Fruit fly (Drosophila melanogaster): Measurements from ENCODE around the gene S1P.

S1P gene

DNA sequence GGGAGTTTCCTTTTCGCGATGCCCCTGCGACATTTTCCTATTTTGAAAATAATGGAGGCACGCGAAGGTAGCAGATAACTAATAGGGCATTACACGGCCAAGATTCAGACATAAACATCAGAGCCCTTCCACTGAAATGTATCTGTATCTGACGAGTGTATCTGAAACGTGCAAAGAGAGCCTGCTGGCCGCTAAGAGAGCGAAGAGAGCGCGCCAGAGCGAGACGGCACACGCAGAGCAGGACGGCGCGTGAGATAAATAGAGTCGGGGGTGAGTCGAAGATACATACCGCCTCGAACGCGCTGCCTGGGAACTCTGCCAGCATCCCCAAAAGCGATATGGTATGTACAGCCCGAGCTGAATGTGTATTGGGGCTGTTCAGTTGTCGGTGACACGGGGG, 32.5 kb downstream of the S1P start (continued):
- peak; percentile 58 for TF ChIP-seq Jarid2 (GFP tag; optimal IDR thresholded peaks at IDR 0.05)
- 0 out of 2 replicates have a peak, but pooled peaks have one; percentile 18 for TF ChIP-seq sob (GFP tag; IDR thresholded peaks at IDR 0.05)
- peak; percentile 63 for TF ChIP-seq HLHmδ (GFP tag; optimal IDR thresholded peaks at IDR 0.05)
- TF ChIP-seq CG10321 (GFP tag; IDR thresholded peaks at IDR 0.05), result peak; percentile 78
- TF ChIP-seq CG6254 (GFP tag; optimal IDR thresholded peaks at IDR 0.05), result peak; percentile 30
- TF ChIP-seq CG3163 (GFP tag; optimal IDR thresholded peaks at IDR 0.05), result peak; percentile 99
- no peak for TF ChIP-seq CG11696 (GFP tag; IDR thresholded peaks at IDR 0.05)
- TF ChIP-seq CoRest (tag; optimal IDR thresholded peaks at IDR 0.05), result peak; percentile 11
- peak; percentile 69; the same call in 1 of the 2 replicates for TF ChIP-seq ttk (GFP tag; IDR thresholded peaks at IDR 0.05)
- no peak for TF ChIP-seq Xbp1 (GFP tag; optimal IDR thresholded peaks at IDR 0.05)
- TF ChIP-seq Trl (optimal IDR thresholded peaks at IDR 0.05), result peak; percentile 68 to 96
- no peak for TF ChIP-seq Trl (GFP tag; optimal IDR thresholded peaks at IDR 0.05)
- no peak for TF ChIP-seq CG12155 (GFP tag; optimal IDR thresholded peaks at IDR 0.05)
- TF ChIP-seq amos (GFP tag; IDR thresholded peaks at IDR 0.05; ENCODE audit: partially characterized antibody), result no peak; the same call in 1 of the 2 replicates
- TF ChIP-seq Deaf1 (tag; optimal IDR thresholded peaks at IDR 0.05), result peak; percentile 80
- TF ChIP-seq CG6813 (GFP tag; optimal IDR thresholded peaks at IDR 0.05), result peak; percentile 5
- TF ChIP-seq CG2199 (GFP tag; IDR thresholded peaks at IDR 0.05), result 0 out of 3 replicates have a peak, but pooled peaks have one; percentile 72
- peak; percentile 5 for TF ChIP-seq Hey (tag; optimal IDR thresholded peaks at IDR 0.05)

DNA sequence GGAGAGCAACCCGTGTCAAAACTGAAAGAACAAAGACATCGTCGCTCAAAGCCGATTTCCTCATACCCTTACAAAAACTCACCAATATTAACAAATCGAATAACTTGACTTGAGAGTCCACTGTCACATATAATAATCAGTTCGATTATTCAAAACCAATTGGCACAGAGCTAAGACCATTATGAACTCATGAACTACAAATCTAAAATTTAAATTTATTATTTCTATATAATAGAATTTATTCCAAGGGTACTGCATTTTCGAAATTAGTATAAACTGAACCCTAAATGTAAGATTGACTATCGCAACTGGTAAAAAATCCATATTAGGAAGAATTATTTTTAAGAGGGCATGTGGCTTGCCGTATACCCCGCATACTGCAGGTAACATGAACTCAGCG, 35.2 kb downstream of the S1P start:
- peak; percentile 73 for TF ChIP-seq D19A (tag; optimal IDR thresholded peaks at IDR 0.05)
- TF ChIP-seq CG7987 (GFP tag; optimal IDR thresholded peaks at IDR 0.05), result no peak
- TF ChIP-seq CG17361 (GFP tag; IDR thresholded peaks at IDR 0.05), result no peak
- no peak for TF ChIP-seq Opbp (GFP tag; IDR thresholded peaks at IDR 0.05; ENCODE audit: partially characterized antibody)

DNA sequence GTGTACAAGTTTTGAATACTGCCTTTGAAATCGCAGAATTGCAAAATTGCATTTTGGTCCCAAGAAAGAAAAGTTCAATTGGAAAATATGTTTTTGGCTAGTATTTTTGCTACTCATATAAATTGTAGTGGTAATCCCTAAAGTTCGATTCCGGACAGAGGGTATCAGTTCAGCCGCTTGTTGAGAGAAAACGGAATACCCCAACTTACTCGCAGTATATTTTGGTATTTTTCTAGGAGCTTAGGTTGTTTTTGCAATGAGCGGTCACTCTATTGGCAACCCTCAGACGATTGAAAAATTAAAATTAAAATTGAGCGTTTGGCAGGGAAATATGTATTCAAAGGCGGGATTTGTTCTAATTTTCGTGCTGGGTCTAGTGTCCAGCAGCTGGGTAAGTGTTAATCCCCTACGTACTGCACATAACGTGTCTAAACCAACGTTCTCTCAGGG, 42.9 kb downstream of the S1P start:
- TF ChIP-seq hb (GFP tag; IDR thresholded peaks at IDR 0.05; ENCODE audit: partially characterized antibody), result no peak
- TF ChIP-seq CG4360 (GFP tag; IDR thresholded peaks at IDR 0.05), result peak; percentile 37; the same call in 1 of the 2 replicates
- TF ChIP-seq chm (GFP tag; IDR thresholded peaks at IDR 0.05), result 0 out of 2 replicates have a peak, but pooled peaks have one; percentile 7
- TF ChIP-seq YL-1 (GFP tag; optimal IDR thresholded peaks at IDR 0.05), result peak; percentile 43
- TF ChIP-seq ssp (GFP tag; IDR thresholded peaks at IDR 0.05), result peak; percentile 43; the same call in 1 of the 2 replicates
- TF ChIP-seq CG12769 (tag; optimal IDR thresholded peaks at IDR 0.05), result no peak
- no peak for TF ChIP-seq CG8281 (tag; optimal IDR thresholded peaks at IDR 0.05)
- TF ChIP-seq fru (optimal IDR thresholded peaks at IDR 0.05), result no peak
- peak; percentile 27 for TF ChIP-seq Sry-δ (GFP tag; optimal IDR thresholded peaks at IDR 0.05)
- no peak for TF ChIP-seq slbo (GFP tag; IDR thresholded peaks at IDR 0.05)
- TF ChIP-seq HmgZ (tag; optimal IDR thresholded peaks at IDR 0.05), result peak; percentile 18
- TF ChIP-seq stwl (tag; optimal IDR thresholded peaks at IDR 0.05), result peak; percentile 58
- peak; percentile 28; the same call in 1 of the 3 replicates for TF ChIP-seq Opbp (GFP tag; IDR thresholded peaks at IDR 0.05; ENCODE audit: partially characterized antibody)
- no peak for TF ChIP-seq scrt (GFP tag; optimal IDR thresholded peaks at IDR 0.05)
- TF ChIP-seq Side (GFP tag; optimal IDR thresholded peaks at IDR 0.05), result no peak
- TF ChIP-seq row (GFP tag; IDR thresholded peaks at IDR 0.05), result peak; percentile 83
- TF ChIP-seq Xrp1 (GFP tag; IDR thresholded peaks at IDR 0.05), result no peak
- TF ChIP-seq pfk (GFP tag; optimal IDR thresholded peaks at IDR 0.05), result no peak
- TF ChIP-seq CG4617 (GFP tag; optimal IDR thresholded peaks at IDR 0.05; ENCODE audit: borderline replicate concordance), result peak; percentile 86
- TF ChIP-seq slp2 (GFP tag; optimal IDR thresholded peaks at IDR 0.05), result no peak
- TF ChIP-seq gfzf (GFP tag; optimal IDR thresholded peaks at IDR 0.05), result peak; percentile 70
- TF ChIP-seq D (optimal IDR thresholded peaks at IDR 0.05), result no peak
- no peak for TF ChIP-seq D (GFP tag; optimal IDR thresholded peaks at IDR 0.05)
- TF ChIP-seq dpn (GFP tag; optimal IDR thresholded peaks at IDR 0.05), result peak in 1 of 2 experiments; percentile 21
- peak; percentile 85 for TF ChIP-seq MESR4 (GFP tag; optimal IDR thresholded peaks at IDR 0.05)
- TF ChIP-seq D19B (GFP tag; optimal IDR thresholded peaks at IDR 0.05), result peak; percentile 49
- TF ChIP-seq rib (GFP tag; IDR thresholded peaks at IDR 0.05), result no peak
- peak; percentile 26 for TF ChIP-seq CG1603 (tag; optimal IDR thresholded peaks at IDR 0.05)
